Worm (Caenorhabditis elegans) whole organism, L1 larva: ENCODE data around the gene nlp-70.

ENCODE experiments used
- dpl-1 ChIP-seq, 3 experiments: fragments of 150-350 bp in 2 of 3; sonication (generic microtip) in 1 of 3; optimal IDR thresholded peaks; 2 replicates each; lab custom pipeline; 2014 to 2017; ENCODE audit warnings: missing biosample characterization in 3 of 3, missing genetic modification characterization in 3 of 3, missing genetic modification reagents in 3 of 3
- lsy-2 ChIP-seq, 2 experiments: fragments of 150-350 bp; optimal IDR thresholded peaks; 2 replicates each; lab custom pipeline; 2014; ENCODE audit warnings: missing biosample characterization in 2 of 2, missing genetic modification characterization in 2 of 2
- sptf-1 ChIP-seq: fragments of 150-350 bp; optimal IDR thresholded peaks from 2 replicates; lab custom pipeline; 2014; ENCODE audit warnings: missing biosample characterization, missing genetic modification characterization
- xbp-1 ChIP-seq: sonication (generic microtip); optimal IDR thresholded peaks from 2 replicates; lab custom pipeline; 2016; ENCODE audit warnings: missing genetic modification characterization, missing compliant biosample characterization

- no peak for TF ChIP-seq xbp-1
- TF ChIP-seq lsy-2 (tag; optimal IDR thresholded peaks at IDR 0.05; lab: Kevin White, UChicago): no peak
- TF ChIP-seq sptf-1 (tag; lab: Kevin White, UChicago): no peak
- no peak for TF ChIP-seq dpl-1 (GFP tag; optimal IDR thresholded peaks at IDR 0.05; lab: Kevin White, UChicago)
These were observed 25.7 kb upstream of the nlp-70 start for ce11 chrV:298395-298794.
